Fruit fly (Drosophila melanogaster): Measurements from ENCODE around the gene U2af38.
A peak's percentile ranks its signal among the peaks of the same experiment; 100 is the strongest.

The U2af38 gene

dm6 chr2L:283071-283482 is 11.4 kb downstream of the U2af38 start, which contains the start of gene CG11601 (continued):
- TF ChIP-seq gt (GFP tag; IDR thresholded peaks at IDR 0.05) (no peak), CrebB (tag; optimal IDR thresholded peaks at IDR 0.05) (no peak), CG5180 (GFP tag; optimal IDR thresholded peaks at IDR 0.05) (no peak), CG7839 (tag; optimal IDR thresholded peaks at IDR 0.05) (no peak), CG18262 (tag; optimal IDR thresholded peaks at IDR 0.05) (peak; percentile 2), Myb (GFP tag; optimal IDR thresholded peaks at IDR 0.05) (peak; percentile 58), jing (GFP tag; optimal IDR thresholded peaks at IDR 0.05) (no peak), fu2 (GFP tag; optimal IDR thresholded peaks at IDR 0.05) (peak; percentile 39), Pdp1 (GFP tag; optimal IDR thresholded peaks at IDR 0.05) (peak in 1 of 2 experiments; percentile 57), usp (GFP tag; optimal IDR thresholded peaks at IDR 0.05) (no peak), CG9932 (GFP tag; IDR thresholded peaks at IDR 0.05) (peak; percentile 49), Ssrp (tag; optimal IDR thresholded peaks at IDR 0.05) (peak; percentile 11), CG10274 (GFP tag; optimal IDR thresholded peaks at IDR 0.05) (no peak), CG1792 (GFP tag; optimal IDR thresholded peaks at IDR 0.05) (peak; percentile 70), Dll (GFP tag; IDR thresholded peaks at IDR 0.05; ENCODE audit: partially characterized antibody) (no peak), zfh2 (GFP tag; optimal IDR thresholded peaks at IDR 0.05) (peak; percentile 65), CG10209 (GFP tag; optimal IDR thresholded peaks at IDR 0.05) (peak; percentile 7), ara (GFP tag; IDR thresholded peaks at IDR 0.05) (0 out of 2 replicates have a peak, but pooled peaks have one; percentile 5), CG3065 (GFP tag; optimal IDR thresholded peaks at IDR 0.05) (peak; percentile 13), CG18619 (GFP tag; optimal IDR thresholded peaks at IDR 0.05) (no peak), nerfin-1 (tag; optimal IDR thresholded peaks at IDR 0.05) (peak; percentile 10), CG14050 (GFP tag; IDR thresholded peaks at IDR 0.05) (no peak), sqz (GFP tag; optimal IDR thresholded peaks at IDR 0.05) (no peak), toy (GFP tag; IDR thresholded peaks at IDR 0.05) (no peak), CG3726 (GFP tag; IDR thresholded peaks at IDR 0.05) (no peak), stc (GFP tag; IDR thresholded peaks at IDR 0.05) (peak; percentile 30; the same call in 1 of the 2 replicates), CG12071 (GFP tag; optimal IDR thresholded peaks at IDR 0.05) (no peak), CG6254 (GFP tag; optimal IDR thresholded peaks at IDR 0.05) (no peak), fd64A (GFP tag; optimal IDR thresholded peaks at IDR 0.05) (no peak), sens (GFP tag) (peak; percentile 75), CG6272 (GFP tag; IDR thresholded peaks at IDR 0.05) (peak; percentile 34; the same call in 1 of the 2 replicates), CG6689 (GFP tag; IDR thresholded peaks at IDR 0.05) (peak; percentile 40), eyg (GFP tag; optimal IDR thresholded peaks at IDR 0.05) (no peak), CG7987 (GFP tag; optimal IDR thresholded peaks at IDR 0.05) (no peak), CG12104 (GFP tag; optimal IDR thresholded peaks at IDR 0.05) (no peak), CG17359 (tag; optimal IDR thresholded peaks at IDR 0.05) (peak; percentile 20), Hand (GFP tag; optimal IDR thresholded peaks at IDR 0.05) (no peak), twi (tag; optimal IDR thresholded peaks at IDR 0.05) (no peak), Ptx1 (GFP tag; IDR thresholded peaks at IDR 0.05) (peak; percentile 50), CG6791 (GFP tag; IDR thresholded peaks at IDR 0.05; ENCODE audit: partially characterized antibody) (no peak), CG5953 (GFP tag; IDR thresholded peaks at IDR 0.05) (no peak), jigr1 (GFP tag; IDR thresholded peaks at IDR 0.05) (no peak), sim (GFP tag; IDR thresholded peaks at IDR 0.05) (no peak), so (GFP tag; IDR thresholded peaks at IDR 0.05) (no peak), lola (GFP tag; optimal IDR thresholded peaks at IDR 0.05) (peak in 1 of 3 experiments; percentile 24), Fer1 (GFP tag; optimal IDR thresholded peaks at IDR 0.05) (peak; percentile 29), Sry-δ (GFP tag; optimal IDR thresholded peaks at IDR 0.05) (peak; percentile 77), hbn (GFP tag; IDR thresholded peaks at IDR 0.05; ENCODE audit: partially characterized antibody) (peak; percentile 25; the same call in 1 of the 2 replicates), Rx (GFP tag; IDR thresholded peaks at IDR 0.05) (0 out of 2 replicates have a peak, but pooled peaks have one; percentile 12), CG10431 (GFP tag; optimal IDR thresholded peaks at IDR 0.05) (no peak), CG10979 (tag; optimal IDR thresholded peaks at IDR 0.05) (no peak)
